Fruit fly (Drosophila melanogaster): ENCODE results near the gene Msp300.

Msp300 gene

DNA sequence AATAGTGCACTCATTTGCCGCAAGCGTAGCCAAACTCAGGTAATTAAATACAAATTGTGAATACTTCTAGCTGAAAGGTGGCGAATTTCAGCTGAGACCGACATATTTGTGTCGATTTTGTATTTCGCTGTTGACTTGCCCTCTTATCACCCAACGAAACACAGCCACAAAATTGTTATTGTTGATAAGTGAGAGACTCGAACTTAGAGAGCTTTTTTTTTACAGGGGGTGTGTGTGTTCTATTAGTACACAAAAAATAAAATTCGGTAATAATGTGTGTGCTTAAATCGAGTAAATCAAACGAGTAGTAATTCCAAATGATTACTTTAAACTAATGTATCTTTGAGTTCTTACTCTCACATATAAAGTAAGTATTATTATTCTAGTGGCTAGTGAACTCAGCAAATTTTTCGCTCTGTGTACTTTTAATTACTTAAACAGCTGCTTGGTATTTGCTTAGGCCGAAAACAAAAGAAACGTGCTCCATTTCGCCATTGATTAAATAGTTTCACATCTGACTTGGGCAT lies 39.7 kb upstream of the Msp300 start (continued):
- TF ChIP-seq HmgZ (tag; optimal IDR thresholded peaks at IDR 0.05), result peak; percentile 67
- TF ChIP-seq ci (GFP tag; IDR thresholded peaks at IDR 0.05), result peak; percentile 74
- TF ChIP-seq Gug (GFP tag; IDR thresholded peaks at IDR 0.05), result no peak
- TF ChIP-seq CG4404 (GFP tag; IDR thresholded peaks at IDR 0.05), result no peak
- peak; percentile 82 for TF ChIP-seq HLH3B (GFP tag; IDR thresholded peaks at IDR 0.05)
- peak; percentile 32; the same call in 1 of the 2 replicates for TF ChIP-seq CG11696 (GFP tag; IDR thresholded peaks at IDR 0.05)
- peak; percentile 15 for TF ChIP-seq CG10274 (GFP tag; optimal IDR thresholded peaks at IDR 0.05)
- TF ChIP-seq CG11695 (GFP tag; IDR thresholded peaks at IDR 0.05), result peak; percentile 84
- no peak for TF ChIP-seq kah (GFP tag; optimal IDR thresholded peaks at IDR 0.05)
- TF ChIP-seq salm (tag; optimal IDR thresholded peaks at IDR 0.05), result peak; percentile 24
- TF ChIP-seq otp (GFP tag; IDR thresholded peaks at IDR 0.05), result peak; percentile 82
- TF ChIP-seq gcm (GFP tag; optimal IDR thresholded peaks at IDR 0.05), result peak; percentile 34
- no peak for TF ChIP-seq CG16863 (GFP tag; optimal IDR thresholded peaks at IDR 0.05)
- TF ChIP-seq CG16815 (GFP tag; optimal IDR thresholded peaks at IDR 0.05), result peak; percentile 1
- peak; percentile 44 for TF ChIP-seq CG5245 (GFP tag; optimal IDR thresholded peaks at IDR 0.05)
- TF ChIP-seq CG2712 (tag; optimal IDR thresholded peaks at IDR 0.05), result peak; percentile 57
- no peak for TF ChIP-seq sc (optimal IDR thresholded peaks at IDR 0.05)
- no peak for TF ChIP-seq sc (GFP tag; optimal IDR thresholded peaks at IDR 0.05)
- peak; percentile 32 for TF ChIP-seq ftz-f1 (GFP tag; optimal IDR thresholded peaks at IDR 0.05)
- peak; percentile 61 for TF ChIP-seq CG12769 (tag; optimal IDR thresholded peaks at IDR 0.05)
- peak; percentile 60 for TF ChIP-seq CG17361 (GFP tag; IDR thresholded peaks at IDR 0.05)
- TF ChIP-seq CG4820 (GFP tag; optimal IDR thresholded peaks at IDR 0.05), result peak; percentile 15
- TF ChIP-seq Deaf1 (tag; optimal IDR thresholded peaks at IDR 0.05), result peak; percentile 13
- TF ChIP-seq gem (tag; optimal IDR thresholded peaks at IDR 0.05), result peak; percentile 79
- TF ChIP-seq luna (GFP tag; optimal IDR thresholded peaks at IDR 0.05), result peak; percentile 34
- TF ChIP-seq crp (GFP tag; optimal IDR thresholded peaks at IDR 0.05), result peak in 1 of 2 experiments; percentile 38
- peak; percentile 55 to 75 for TF ChIP-seq dpn (GFP tag; optimal IDR thresholded peaks at IDR 0.05)
- peak; percentile 33; the same call in 1 of the 2 replicates for TF ChIP-seq CG4360 (GFP tag; IDR thresholded peaks at IDR 0.05)
- TF ChIP-seq Mad (GFP tag; optimal IDR thresholded peaks at IDR 0.05), result no peak
- TF ChIP-seq E2f1 (GFP tag; IDR thresholded peaks at IDR 0.05), result peak; percentile 45; the same call in 1 of the 2 replicates
- no peak for TF ChIP-seq CG6175 (GFP tag; IDR thresholded peaks at IDR 0.05)
- TF ChIP-seq aop (GFP tag; IDR thresholded peaks at IDR 0.05), result no peak
- TF ChIP-seq CG11456 (GFP tag; IDR thresholded peaks at IDR 0.05), result peak; percentile 69; the same call in 1 of the 3 replicates
- TF ChIP-seq MESR4 (GFP tag; optimal IDR thresholded peaks at IDR 0.05), result no peak
- TF ChIP-seq CG8281 (tag; optimal IDR thresholded peaks at IDR 0.05), result peak; percentile 23
- TF ChIP-seq yki (optimal IDR thresholded peaks at IDR 0.05), result no peak
- TF ChIP-seq CG34224 (GFP tag; IDR thresholded peaks at IDR 0.05; ENCODE audit: partially characterized antibody), result no peak
- TF ChIP-seq CG17328 (GFP tag; IDR thresholded peaks at IDR 0.05), result peak; percentile 74
- TF ChIP-seq crc (GFP tag; optimal IDR thresholded peaks at IDR 0.05), result peak; percentile 83
- peak; percentile 38 for TF ChIP-seq CG18011 (GFP tag; optimal IDR thresholded peaks at IDR 0.05)
- TF ChIP-seq bab2 (GFP tag; optimal IDR thresholded peaks at IDR 0.05), result peak; percentile 56
- TF ChIP-seq CG3407 (GFP tag; optimal IDR thresholded peaks at IDR 0.05), result peak; percentile 47
- no peak for TF ChIP-seq vfl (GFP tag; optimal IDR thresholded peaks at IDR 0.05)
- peak; percentile 31 for TF ChIP-seq Hsf (GFP tag; optimal IDR thresholded peaks at IDR 0.05)
- peak; percentile 28 for TF ChIP-seq CG14710 (tag; optimal IDR thresholded peaks at IDR 0.05)
- peak; percentile 84 for TF ChIP-seq lbe (GFP tag; optimal IDR thresholded peaks at IDR 0.05)
- TF ChIP-seq CG6813 (GFP tag; optimal IDR thresholded peaks at IDR 0.05), result peak; percentile 78
- peak; percentile 45 for TF ChIP-seq CG7987 (GFP tag; optimal IDR thresholded peaks at IDR 0.05)
- peak; percentile 77 for TF ChIP-seq CG34376 (GFP tag; optimal IDR thresholded peaks at IDR 0.05)
- no peak for TF ChIP-seq CG15696 (tag; optimal IDR thresholded peaks at IDR 0.05)
- TF ChIP-seq Blimp-1 (GFP tag; optimal IDR thresholded peaks at IDR 0.05), result peak; percentile 64

All from whole organism, embryonic.